Fruit fly (Drosophila melanogaster) whole organism, embryonic: ENCODE results near the gene Hrd3.

Experiments
- CG10431 ChIP-seq: fragments of 200-800 bp; sonication (Bioruptor generic); optimal IDR thresholded peaks from 3 replicates; lab custom pipeline; 2018; ENCODE audit warnings: missing biosample characterization, mild to moderate bottlenecking, missing genetic modification characterization
- CG11695 ChIP-seq: fragments of 200-800 bp; sonication (Bioruptor generic); IDR thresholded peaks from 3 replicates; pipeline ENCODE4 v1.3.6; 2022; ENCODE audit warnings: missing biosample characterization, missing genetic modification characterization
- CG1233 ChIP-seq: fragments of 200-800 bp; sonication (Bioruptor generic); optimal IDR thresholded peaks from 4 replicates; lab custom pipeline; 2018; ENCODE audit warnings: missing biosample characterization, mild to moderate bottlenecking, missing genetic modification characterization
- CG12744 ChIP-seq: fragments of 200-800 bp; sonication (Bioruptor generic); optimal IDR thresholded peaks from 2 replicates; lab custom pipeline; 2016; ENCODE audit warnings: missing biosample characterization, missing genetic modification characterization
- CG13287 ChIP-seq: fragments of 200-800 bp; sonication (Bioruptor generic); IDR thresholded peaks from 2 replicates; pipeline ENCODE4 v1.3.6; 2022; ENCODE audit warnings: missing biosample characterization, missing genetic modification characterization; ENCODE audit not compliant: partially characterized antibody
- CG14667 ChIP-seq: fragments of 200-800 bp; sonication (Bioruptor generic); IDR thresholded peaks from 2 replicates; pipeline ENCODE4 v1.3.6; 2022; ENCODE audit warnings: missing biosample characterization, missing genetic modification characterization
- CG15269 ChIP-seq: fragments of 200-800 bp; sonication (Bioruptor generic); optimal IDR thresholded peaks from 2 replicates; lab custom pipeline; 2018; ENCODE audit warnings: missing biosample characterization, mild to moderate bottlenecking, missing genetic modification characterization, moderate library complexity
- CG15601 ChIP-seq: fragments of 200-800 bp; sonication (Bioruptor generic); optimal IDR thresholded peaks from 3 replicates; lab custom pipeline; 2019; ENCODE audit warnings: missing biosample characterization, mild to moderate bottlenecking, missing genetic modification characterization, moderate library complexity
- CG1602 ChIP-seq: fragments of 200-800 bp; sonication (Bioruptor generic); optimal IDR thresholded peaks from 3 replicates; lab custom pipeline; 2016; ENCODE audit warnings: missing biosample characterization, missing genetic modification characterization
- CG17612 ChIP-seq: fragments of 200-800 bp; sonication (Bioruptor generic); IDR thresholded peaks from 2 replicates; pipeline ENCODE4 v1.3.6; 2022; ENCODE audit warnings: missing biosample characterization, missing genetic modification characterization
- CG1792 ChIP-seq: fragments of 200-800 bp; sonication (Bioruptor generic); optimal IDR thresholded peaks from 2 replicates; lab custom pipeline; 2016; ENCODE audit warnings: missing biosample characterization, missing genetic modification characterization
- CG30431 ChIP-seq: fragments of 200-800 bp; sonication (Bioruptor generic); optimal IDR thresholded peaks from 2 replicates; lab custom pipeline; 2017; ENCODE audit warnings: missing biosample characterization, missing genetic modification characterization
- CG3065 ChIP-seq: fragments of 200-800 bp; sonication (Bioruptor generic); optimal IDR thresholded peaks from 2 replicates; lab custom pipeline; 2016; ENCODE audit warnings: missing biosample characterization, missing genetic modification characterization
- CG3163 ChIP-seq: fragments of 200-800 bp; sonication (Bioruptor generic); optimal IDR thresholded peaks from 3 replicates; lab custom pipeline; 2016; ENCODE audit warnings: missing biosample characterization, missing genetic modification characterization
- CG32767 ChIP-seq: fragments of 200-800 bp; sonication (Bioruptor generic); IDR thresholded peaks from 2 replicates; pipeline ENCODE4 v1.3.6; 2022; ENCODE audit warnings: missing biosample characterization, missing genetic modification characterization
- CG34376 ChIP-seq: fragments of 200-800 bp; sonication (Bioruptor generic); optimal IDR thresholded peaks from 2 replicates; lab custom pipeline; 2018; ENCODE audit warnings: missing biosample characterization, mild to moderate bottlenecking, missing genetic modification characterization
- CG42726 ChIP-seq: fragments of 200-800 bp; sonication (Bioruptor generic); IDR thresholded peaks from 2 replicates; pipeline ENCODE4 v1.3.6; 2022; ENCODE audit warnings: missing biosample characterization, missing genetic modification characterization; ENCODE audit not compliant: partially characterized antibody
- CG4328 ChIP-seq: fragments of 200-800 bp; sonication (Bioruptor generic); optimal IDR thresholded peaks from 3 replicates; lab custom pipeline; 2017; ENCODE audit warnings: missing biosample characterization, missing genetic modification reagents, missing genetic modification characterization
- CG5180 ChIP-seq: fragments of 200-800 bp; sonication (Bioruptor generic); optimal IDR thresholded peaks from 3 replicates; lab custom pipeline; 2017; ENCODE audit warnings: missing biosample characterization, missing genetic modification characterization, mild to moderate bottlenecking, moderate library complexity, missing genetic modification reagents
- CG7928 ChIP-seq: fragments of 200-800 bp; sonication (Bioruptor generic); optimal IDR thresholded peaks from 2 replicates; lab custom pipeline; 2017; ENCODE audit warnings: missing biosample characterization, mild to moderate bottlenecking, missing genetic modification characterization
- CG9215 ChIP-seq: fragments of 200-800 bp; sonication (Bioruptor generic); IDR thresholded peaks from 2 replicates; pipeline ENCODE4 v1.3.6; 2022; ENCODE audit warnings: missing biosample characterization, missing genetic modification characterization
- CG9437 ChIP-seq: fragments of 200-800 bp; sonication (Bioruptor generic); optimal IDR thresholded peaks from 2 replicates; lab custom pipeline; 2018; ENCODE audit warnings: missing biosample characterization, mild to moderate bottlenecking, missing genetic modification characterization
- CG9817 ChIP-seq: fragments of 200-800 bp; sonication (Bioruptor generic); optimal IDR thresholded peaks from 2 replicates; lab custom pipeline; 2018; ENCODE audit warnings: missing biosample characterization, mild to moderate bottlenecking, missing genetic modification characterization, moderate library complexity
- CG9932 ChIP-seq: fragments of 200-800 bp; sonication (Bioruptor generic); IDR thresholded peaks from 2 replicates; pipeline ENCODE4 v1.3.6; 2022; ENCODE audit warnings: missing biosample characterization, missing genetic modification characterization
- D19A ChIP-seq: fragments of 200-800 bp; optimal IDR thresholded peaks from 3 replicates; lab custom pipeline; 2019; ENCODE audit warnings: missing biosample characterization, mild to moderate bottlenecking, missing genetic modification characterization, moderate library complexity
- Dad ChIP-seq: fragments of 200-800 bp; sonication (Bioruptor generic); optimal IDR thresholded peaks from 3 replicates; lab custom pipeline; 2016; ENCODE audit warnings: missing biosample characterization, missing genetic modification characterization
- Dll ChIP-seq: fragments of 200-800 bp; sonication (Bioruptor generic); IDR thresholded peaks from 4 replicates; pipeline ENCODE4 v1.3.6; 2022; ENCODE audit warnings: missing biosample characterization, missing genetic modification characterization; ENCODE audit not compliant: partially characterized antibody
- Hmx ChIP-seq: fragments of 200-800 bp; sonication (Bioruptor generic); optimal IDR thresholded peaks from 2 replicates; lab custom pipeline; 2016; ENCODE audit warnings: missing biosample characterization, missing genetic modification characterization
- Neu2 ChIP-seq: fragments of 200-800 bp; sonication (Bioruptor generic); optimal IDR thresholded peaks from 3 replicates; lab custom pipeline; 2016; ENCODE audit warnings: missing biosample characterization, missing genetic modification characterization, borderline replicate concordance
- NfI ChIP-seq: fragments of 200-800 bp; sonication (Bioruptor generic); optimal IDR thresholded peaks from 3 replicates; lab custom pipeline; 2018; ENCODE audit warnings: missing biosample characterization, mild to moderate bottlenecking, missing genetic modification characterization, moderate library complexity
- Sox100B ChIP-seq: fragments of 200-800 bp; sonication (Bioruptor generic); optimal IDR thresholded peaks from 3 replicates; lab custom pipeline; 2018; ENCODE audit warnings: missing biosample characterization, mild to moderate bottlenecking, missing genetic modification characterization
- Spps ChIP-seq: fragments of 200-800 bp; sonication (Bioruptor generic); optimal IDR thresholded peaks from 2 replicates; lab custom pipeline; 2018; ENCODE audit warnings: missing biosample characterization, mild to moderate bottlenecking, missing genetic modification characterization
- ab ChIP-seq: fragments of 200-800 bp; sonication (Bioruptor generic); optimal IDR thresholded peaks from 2 replicates; lab custom pipeline; 2016; ENCODE audit warnings: missing biosample characterization, missing genetic modification characterization
- ap ChIP-seq: fragments of 200-800 bp; sonication (Bioruptor generic); IDR thresholded peaks from 2 replicates; pipeline ENCODE4 v1.3.6; 2022; ENCODE audit warnings: missing biosample characterization, missing genetic modification characterization
- az2 ChIP-seq: fragments of 200-800 bp; sonication (Bioruptor generic); optimal IDR thresholded peaks from 3 replicates; lab custom pipeline; 2016; ENCODE audit warnings: missing biosample characterization, missing genetic modification characterization
- bigmax ChIP-seq: fragments of 200-800 bp; sonication (Bioruptor generic); optimal IDR thresholded peaks from 2 replicates; lab custom pipeline; 2018; ENCODE audit warnings: missing biosample characterization, mild to moderate bottlenecking, missing genetic modification characterization
- chinmo ChIP-seq: fragments of 200-800 bp; sonication (Bioruptor generic); IDR thresholded peaks from 4 replicates; pipeline ENCODE4 v1.3.6; 2022; ENCODE audit warnings: missing biosample characterization, missing genetic modification characterization; ENCODE audit not compliant: partially characterized antibody
- chm ChIP-seq: fragments of 200-800 bp; sonication (Bioruptor generic); IDR thresholded peaks from 2 replicates; pipeline ENCODE4 v1.3.6; 2022; ENCODE audit warnings: missing biosample characterization, missing genetic modification characterization
- croc ChIP-seq: fragments of 200-800 bp; sonication (Bioruptor generic); conservative IDR thresholded peaks from 3 replicates; pipeline ENCODE4 v1.3.6; 2022; ENCODE audit warnings: missing biosample characterization, missing genetic modification characterization
- eyg ChIP-seq: fragments of 200-800 bp; sonication (Bioruptor generic); optimal IDR thresholded peaks from 3 replicates; lab custom pipeline; 2016; ENCODE audit warnings: missing biosample characterization, missing genetic modification characterization
- fd102C ChIP-seq: fragments of 200-800 bp; sonication (Bioruptor generic); optimal IDR thresholded peaks from 2 replicates; lab custom pipeline; 2018; ENCODE audit warnings: missing biosample characterization, mild to moderate bottlenecking, missing genetic modification characterization, moderate library complexity
- gcm2 ChIP-seq: fragments of 200-800 bp; sonication (Bioruptor generic); optimal IDR thresholded peaks from 2 replicates; lab custom pipeline; 2016; ENCODE audit warnings: missing biosample characterization, missing genetic modification characterization
- gro ChIP-seq: fragments of 200-800 bp; sonication (Bioruptor generic); optimal IDR thresholded peaks from 2 replicates; lab custom pipeline; 2016; ENCODE audit warnings: missing biosample characterization, missing genetic modification characterization
- lbe ChIP-seq: fragments of 200-800 bp; sonication (Bioruptor generic); optimal IDR thresholded peaks from 2 replicates; lab custom pipeline; 2016; ENCODE audit warnings: missing biosample characterization, mild to moderate bottlenecking, missing genetic modification characterization
- pho ChIP-seq: fragments of 200-800 bp; sonication (Bioruptor generic); optimal IDR thresholded peaks from 2 replicates; lab custom pipeline; 2016; ENCODE audit warnings: missing biosample characterization, missing genetic modification characterization
- pita ChIP-seq: fragments of 200-800 bp; sonication (Bioruptor generic); optimal IDR thresholded peaks from 2 replicates; lab custom pipeline; 2017; ENCODE audit warnings: missing biosample characterization, mild to moderate bottlenecking, missing genetic modification characterization
- pros ChIP-seq: fragments of 200-800 bp; sonication (Bioruptor generic); optimal IDR thresholded peaks from 3 replicates; lab custom pipeline; 2019; ENCODE audit warnings: missing biosample characterization, mild to moderate bottlenecking, missing genetic modification characterization, moderate library complexity
- pum ChIP-seq: fragments of 200-800 bp; sonication (Bioruptor generic); optimal IDR thresholded peaks from 2 replicates; lab custom pipeline; 2016; ENCODE audit warnings: missing biosample characterization, missing genetic modification characterization
- sd ChIP-seq: fragments of 200-800 bp; sonication (Bioruptor generic); optimal IDR thresholded peaks from 3 replicates; lab custom pipeline; 2018; ENCODE audit warnings: missing biosample characterization, mild to moderate bottlenecking, missing genetic modification characterization, moderate library complexity
- sisA ChIP-seq: fragments of 200-800 bp; sonication (Bioruptor generic); IDR thresholded peaks from 2 replicates; pipeline ENCODE4 v1.3.6; 2022; ENCODE audit warnings: missing biosample characterization, missing genetic modification characterization
- slbo ChIP-seq: fragments of 200-800 bp; sonication (Bioruptor generic); IDR thresholded peaks from 2 replicates; pipeline ENCODE4 v1.3.6; 2022; ENCODE audit warnings: missing biosample characterization, missing genetic modification characterization
- slou ChIP-seq: fragments of 200-800 bp; sonication (Bioruptor generic); optimal IDR thresholded peaks from 3 replicates; lab custom pipeline; 2016; ENCODE audit warnings: missing biosample characterization, missing genetic modification characterization

Hrd3 gene

DNA sequence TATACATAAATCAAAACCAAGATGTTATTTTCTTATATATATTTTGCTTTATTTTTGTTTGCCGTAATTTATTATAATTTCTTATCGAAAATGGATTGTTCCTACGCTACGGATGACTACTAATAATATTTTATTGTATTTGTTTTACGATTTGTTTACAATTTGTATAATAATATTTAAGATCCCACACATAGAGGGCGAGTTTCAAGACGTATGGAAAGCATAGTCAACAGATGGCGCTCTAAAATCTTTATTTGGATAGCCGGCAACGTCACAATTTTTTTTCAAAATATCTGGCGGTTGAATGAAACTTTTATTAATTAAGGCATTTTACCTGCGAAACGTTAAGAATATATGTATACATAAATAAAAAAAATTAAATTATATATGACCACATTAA is 36.4 kb downstream of the Hrd3 start (continued):
- TF ChIP-seq CG14667 (GFP tag; lab: Robert Waterston, UW): no peak
- no peak for TF ChIP-seq Sox100B (GFP tag; lab: Kevin White, UChicago)
- TF ChIP-seq chinmo (GFP tag; lab: Robert Waterston, UW): no peak
- TF ChIP-seq CG3065 (GFP tag; lab: Kevin White, UChicago): no peak
- peak; percentile 56 for TF ChIP-seq CG9817 (tag; lab: Kevin White, UChicago)
- no peak for TF ChIP-seq pum
- TF ChIP-seq CG10431 (GFP tag; lab: Kevin White, UChicago): no peak
- no peak for TF ChIP-seq pho
- peak; percentile 51 for TF ChIP-seq D19A
- TF ChIP-seq CG15601: peak; percentile 52
- TF ChIP-seq CG34376 (GFP tag; lab: Kevin White, UChicago): no peak
- no peak for TF ChIP-seq Neu2 (GFP tag; lab: Kevin White, UChicago)
- no peak for TF ChIP-seq croc (GFP tag; lab: Robert Waterston, UW)
- no peak for TF ChIP-seq CG30431 (GFP tag; lab: Kevin White, UChicago)
- no peak for TF ChIP-seq fd102C (GFP tag; lab: Kevin White, UChicago)
- TF ChIP-seq CG1233 (GFP tag; lab: Kevin White, UChicago): no peak
- no peak for TF ChIP-seq Hmx (GFP tag; lab: Kevin White, UChicago)
- TF ChIP-seq bigmax (GFP tag; lab: Kevin White, UChicago): no peak
- TF ChIP-seq chm (GFP tag; lab: Robert Waterston, UW): no peak
- peak; percentile 15 for TF ChIP-seq lbe (GFP tag; lab: Kevin White, UChicago)
- no peak for TF ChIP-seq CG9215 (GFP tag; lab: Robert Waterston, UW)
- TF ChIP-seq CG17612: no peak
- TF ChIP-seq CG1792 (GFP tag; lab: Kevin White, UChicago): no peak
- TF ChIP-seq CG7928: no peak
- TF ChIP-seq pros (GFP tag; lab: Kevin White, UChicago): peak; percentile 80
- peak; percentile 43 for TF ChIP-seq CG15269
- no peak for TF ChIP-seq Dll
- TF ChIP-seq NfI (GFP tag; lab: Kevin White, UChicago): peak; percentile 45
- TF ChIP-seq CG9437: no peak
- TF ChIP-seq sd: peak; percentile 21
- TF ChIP-seq sisA (GFP tag; lab: Robert Waterston, UW): no peak
- TF ChIP-seq CG5180 (GFP tag; lab: Kevin White, UChicago): no peak
- TF ChIP-seq CG1602 (GFP tag; lab: Kevin White, UChicago): peak; percentile 32
- TF ChIP-seq CG11695 (GFP tag; lab: Robert Waterston, UW): no peak
- no peak for TF ChIP-seq CG3163 (GFP tag; lab: Kevin White, UChicago)
- TF ChIP-seq gro (GFP tag; lab: Kevin White, UChicago): no peak
- peak; percentile 31; the same call in 1 of the 2 replicates for TF ChIP-seq CG13287 (GFP tag; lab: Robert Waterston, UW)
- no peak for TF ChIP-seq Spps
- TF ChIP-seq Dad: no peak
- TF ChIP-seq CG4328 (GFP tag; lab: Kevin White, UChicago): no peak
- TF ChIP-seq CG9932 (GFP tag; lab: Robert Waterston, UW): peak; percentile 50
- TF ChIP-seq CG32767 (GFP tag; lab: Robert Waterston, UW): no peak
- TF ChIP-seq slou (GFP tag; lab: Kevin White, UChicago): no peak
- TF ChIP-seq ap: no peak
- TF ChIP-seq CG42726 (GFP tag; lab: Robert Waterston, UW): no peak
- TF ChIP-seq eyg: no peak
- no peak for TF ChIP-seq ab (GFP tag; lab: Kevin White, UChicago)
- TF ChIP-seq gcm2 (GFP tag; lab: Kevin White, UChicago): no peak
- TF ChIP-seq CG12744: no peak
- TF ChIP-seq az2 (GFP tag; lab: Kevin White, UChicago): peak; percentile 18
- peak; percentile 56 for TF ChIP-seq slbo (GFP tag; lab: Robert Waterston, UW)
- peak; percentile 17 for TF ChIP-seq pita
